Worm (Caenorhabditis elegans): Measurements from ENCODE around the gene Y37D8A.4.

The Y37D8A.4 gene

ce11 chrIII:12838913-12839366, at the start of gene Y37D8A.4:
Gene Y37D8A.4 (minus strand): TSS chrIII:12838963.
- no peak for TF ChIP-seq unc-62 (GFP tag; optimal IDR thresholded peaks at IDR 0.05)

- TF ChIP-seq unc-62 (GFP tag; optimal IDR thresholded peaks at IDR 0.05), result no peak
These were observed 46.4 kb upstream of the Y37D8A.4 start for ce11 chrIII:12885153-12885552.

- TF ChIP-seq unc-62 (GFP tag; optimal IDR thresholded peaks at IDR 0.05), result no peak
These were observed 41.9 kb upstream of the Y37D8A.4 start for ce11 chrIII:12880704-12881103.

- no peak for TF ChIP-seq unc-62 (GFP tag; optimal IDR thresholded peaks at IDR 0.05)
These were observed 38.9 kb upstream of the Y37D8A.4 start, which contains the start of the genes cec-7 and enu-3.5 for ce11 chrIII:12877527-12878234. Gene cec-7 (minus strand): TSS chrIII:12877577. Gene enu-3.5 (plus strand): TSS chrIII:12878196.

- no peak for TF ChIP-seq unc-62 (GFP tag; optimal IDR thresholded peaks at IDR 0.05)
These were observed 36.9 kb upstream of the Y37D8A.4 start for ce11 chrIII:12875653-12876052.

- no peak for TF ChIP-seq unc-62 (GFP tag; optimal IDR thresholded peaks at IDR 0.05)
These were observed 35.9 kb upstream of the Y37D8A.4 start, which contains the start of the genes mrg-1 and spcs-2 for ce11 chrIII:12874606-12875066. Gene mrg-1 (minus strand): TSS chrIII:12874656. Gene spcs-2 (plus strand): TSS chrIII:12875031.

ce11 chrIII:12870060-12870696, 31.4 kb upstream of the Y37D8A.4 start, which contains the start of gene Y37D8A.6:
Gene Y37D8A.6 (minus strand): TSS chrIII:12870297.
- no peak for TF ChIP-seq unc-62 (GFP tag; optimal IDR thresholded peaks at IDR 0.05)

- no peak for TF ChIP-seq unc-62 (GFP tag; optimal IDR thresholded peaks at IDR 0.05)
These were observed 25.9 kb upstream of the Y37D8A.4 start, which contains the start of gene Y37D8A.8 for ce11 chrIII:12864648-12865047. Gene Y37D8A.8 (plus strand): TSS chrIII:12864948.

- no peak for TF ChIP-seq unc-62 (GFP tag; optimal IDR thresholded peaks at IDR 0.05)
These were observed 21.4 kb upstream of the Y37D8A.4 start for ce11 chrIII:12860119-12860518.

ce11 chrIII:12856628-12857027, 17.9 kb upstream of the Y37D8A.4 start, which contains the start of gene Y37D8A.26:
Gene Y37D8A.26 (minus strand): TSS chrIII:12856728.
- no peak for TF ChIP-seq unc-62 (GFP tag; optimal IDR thresholded peaks at IDR 0.05)

- no peak for TF ChIP-seq unc-62 (GFP tag; optimal IDR thresholded peaks at IDR 0.05)
These were observed 16.6 kb upstream of the Y37D8A.4 start, which contains the start of gene Y37D8A.5 for ce11 chrIII:12855394-12855793. Gene Y37D8A.5 (minus strand): TSS chrIII:12855494.

ce11 chrIII:12851034-12851433, 12.3 kb upstream of the Y37D8A.4 start:
- TF ChIP-seq unc-62 (GFP tag; optimal IDR thresholded peaks at IDR 0.05), result no peak

- no peak for TF ChIP-seq unc-62 (GFP tag; optimal IDR thresholded peaks at IDR 0.05)
These were observed 10.9 kb upstream of the Y37D8A.4 start for ce11 chrIII:12849691-12850090.

ce11 chrIII:12848981-12849589, 10.3 kb upstream of the Y37D8A.4 start:
- TF ChIP-seq unc-62 (GFP tag; optimal IDR thresholded peaks at IDR 0.05), result no peak

ce11 chrIII:12847623-12848022, 8.9 kb upstream of the Y37D8A.4 start:
- TF ChIP-seq unc-62 (GFP tag; optimal IDR thresholded peaks at IDR 0.05), result no peak

- TF ChIP-seq unc-62 (GFP tag; optimal IDR thresholded peaks at IDR 0.05), result no peak
These were observed 4.1 kb upstream of the Y37D8A.4 start for ce11 chrIII:12842858-12843257.

All from whole organism, dauer.